Worm (Caenorhabditis elegans): ENCODE data around the gene F45E10.2.
A peak's percentile ranks its signal among the peaks of the same experiment; 100 is the strongest.

Gene F45E10.2

DNA sequence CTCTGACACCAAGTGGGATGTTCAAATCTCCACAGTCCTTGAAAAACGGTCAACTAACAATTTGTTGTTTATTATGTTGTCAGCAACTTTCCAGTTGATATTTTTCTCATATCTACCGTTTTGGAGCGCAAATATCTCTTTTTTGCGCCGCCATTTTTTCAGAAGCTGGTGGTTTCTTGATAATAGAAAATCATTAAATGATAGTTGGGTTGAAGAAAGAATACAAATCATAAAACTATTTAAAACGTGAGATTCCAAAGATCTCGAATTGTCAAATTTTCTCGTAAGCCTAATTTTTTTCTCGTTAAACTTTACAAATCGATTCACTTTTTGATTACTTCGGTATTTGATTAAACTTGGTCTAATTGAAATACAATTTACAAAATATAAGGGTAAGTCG, 37.3 kb upstream of the F45E10.2 start, which contains the start of gene rpl-42:
rpl-42 (plus strand) TSS at position 301 of the 400 bp plus-strand sequence.
- TF ChIP-seq dve-1 (tag; optimal IDR thresholded peaks at IDR 0.05) (no peak), nhr-232 (tag; optimal IDR thresholded peaks at IDR 0.05) (no peak), hlh-8 (tag; optimal IDR thresholded peaks at IDR 0.05) (no peak), unc-86 (tag; optimal IDR thresholded peaks at IDR 0.05) (no peak), ceh-6 (GFP tag; optimal IDR thresholded peaks at IDR 0.05) (no peak), ceh-22 (tag; optimal IDR thresholded peaks at IDR 0.05) (no peak), sox-2 (GFP tag; IDR thresholded peaks at IDR 0.05) (no peak), ceh-19 (GFP tag; optimal IDR thresholded peaks at IDR 0.05) (no peak), pha-4 (tag; optimal IDR thresholded peaks at IDR 0.05) (no peak), ttx-3 (tag; optimal IDR thresholded peaks at IDR 0.05) (no peak), elt-2 (tag; optimal IDR thresholded peaks at IDR 0.05) (no peak), ceh-48 (tag; optimal IDR thresholded peaks at IDR 0.05) (no peak), T23F11.4 (GFP tag; optimal IDR thresholded peaks at IDR 0.05) (no peak), nhr-11 (tag; optimal IDR thresholded peaks at IDR 0.05) (no peak), pqm-1 (tag; optimal IDR thresholded peaks at IDR 0.05) (no peak), hlh-13 (GFP tag; optimal IDR thresholded peaks at IDR 0.05) (no peak)

DNA sequence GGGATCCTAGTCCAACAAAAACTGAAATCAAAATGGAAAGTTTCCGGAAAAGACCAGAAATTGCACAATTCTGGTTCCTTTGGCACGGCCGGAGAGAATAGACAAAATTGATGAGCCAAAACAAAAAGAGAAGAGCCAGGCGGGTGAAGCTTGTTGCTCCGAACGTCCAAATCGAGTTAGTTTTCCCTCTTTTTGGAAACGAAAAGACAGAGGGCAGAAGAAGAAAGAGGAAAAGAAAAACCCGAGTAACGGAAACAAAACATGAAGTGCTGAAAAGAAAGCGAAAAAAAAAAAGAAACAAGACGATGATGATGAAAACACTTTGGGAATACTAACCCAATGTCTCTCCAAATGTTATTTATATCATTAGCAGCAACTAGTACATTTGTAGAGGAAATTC, 36.5 kb upstream of the F45E10.2 start:
- TF ChIP-seq pag-3 (tag; optimal IDR thresholded peaks at IDR 0.05; ENCODE audit: borderline replicate concordance) = no peak
- TF ChIP-seq ceh-14 (tag; optimal IDR thresholded peaks at IDR 0.05) = no peak
- peak; percentile 37 for TF ChIP-seq fkh-10 (GFP tag; optimal IDR thresholded peaks at IDR 0.05)
- TF ChIP-seq unc-42 (tag; optimal IDR thresholded peaks at IDR 0.05) = peak; percentile 91
- no peak for TF ChIP-seq tbx-7 (tag; optimal IDR thresholded peaks at IDR 0.05)
- TF ChIP-seq ceh-24 (tag; optimal IDR thresholded peaks at IDR 0.05) = no peak
- no peak for TF ChIP-seq T23F11.4 (GFP tag; optimal IDR thresholded peaks at IDR 0.05)
- TF ChIP-seq hlh-15 (tag; optimal IDR thresholded peaks at IDR 0.05) = no peak
- no peak for TF ChIP-seq fkh-6 (tag; optimal IDR thresholded peaks at IDR 0.05)
- TF ChIP-seq nfya-1 (tag; optimal IDR thresholded peaks at IDR 0.05) = no peak

DNA sequence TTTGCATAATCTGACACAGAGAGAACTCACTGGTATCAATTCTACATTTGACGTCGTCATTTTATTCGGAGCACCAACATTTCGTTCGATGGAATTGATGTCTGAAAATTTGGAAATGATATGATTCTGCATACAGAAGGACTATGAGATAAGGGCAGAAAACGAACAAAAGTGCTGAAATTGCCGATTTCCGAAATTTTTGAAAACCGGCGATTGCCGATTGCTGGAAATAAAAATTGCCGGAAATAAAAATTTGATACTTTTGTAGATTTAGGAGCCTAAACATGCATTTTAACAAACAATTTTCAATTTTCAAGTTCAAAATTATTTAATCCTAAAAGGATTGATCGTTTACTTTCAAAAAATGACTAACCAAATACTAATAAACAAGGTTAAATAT, 34.2 kb upstream of the F45E10.2 start, which contains the start of gene unc-53:
unc-53 (minus strand) TSS at position 101 of the 400 bp plus-strand sequence.
- TF ChIP-seq unc-3 (GFP tag; conservative IDR thresholded peaks at IDR 0.05) (no peak), unc-3 (tag; optimal IDR thresholded peaks at IDR 0.05) (no peak), hlh-6 (tag; optimal IDR thresholded peaks at IDR 0.05) (no peak), nfya-1 (tag; optimal IDR thresholded peaks at IDR 0.05) (no peak), ceh-6 (GFP tag; optimal IDR thresholded peaks at IDR 0.05) (no peak), ceh-45 (GFP tag; IDR thresholded peaks at IDR 0.05) (no peak), eyg-1 (tag; optimal IDR thresholded peaks at IDR 0.05) (no peak), ceh-48 (tag; optimal IDR thresholded peaks at IDR 0.05) (no peak), nhr-232 (tag; optimal IDR thresholded peaks at IDR 0.05) (no peak)

DNA sequence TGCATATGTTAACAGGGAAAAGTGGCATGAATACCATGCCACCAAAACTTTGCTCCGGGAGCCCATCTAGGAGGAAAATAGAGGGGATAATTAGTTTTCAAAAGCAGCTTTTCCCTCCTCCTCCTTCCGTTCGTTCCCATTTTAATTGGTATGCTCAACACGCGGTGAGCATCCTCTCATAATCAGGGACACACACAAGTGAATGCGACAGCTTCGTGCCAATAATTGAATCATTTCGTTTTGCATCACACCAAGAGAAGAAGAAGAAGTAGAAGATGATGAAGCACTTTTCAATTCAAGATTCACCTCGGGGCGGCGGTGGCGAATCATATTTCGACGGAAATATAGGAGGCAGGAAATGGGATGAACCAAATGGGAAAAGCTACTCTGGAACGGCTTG, 33.0 kb upstream of the F45E10.2 start:
- TF ChIP-seq dve-1 (tag; optimal IDR thresholded peaks at IDR 0.05) (no peak), nhr-11 (tag; optimal IDR thresholded peaks at IDR 0.05) (no peak), pqm-1 (tag; optimal IDR thresholded peaks at IDR 0.05) (no peak), ceh-19 (GFP tag; optimal IDR thresholded peaks at IDR 0.05) (no peak), ceh-6 (GFP tag; optimal IDR thresholded peaks at IDR 0.05) (peak; percentile 0), ceh-31 (tag; optimal IDR thresholded peaks at IDR 0.05) (peak; percentile 5), sdc-2 (tag; optimal IDR thresholded peaks at IDR 0.05) (no peak), nhr-232 (tag; optimal IDR thresholded peaks at IDR 0.05) (no peak), lim-6 (tag; optimal IDR thresholded peaks at IDR 0.05) (no peak), unc-42 (tag; optimal IDR thresholded peaks at IDR 0.05) (peak; percentile 97)

DNA sequence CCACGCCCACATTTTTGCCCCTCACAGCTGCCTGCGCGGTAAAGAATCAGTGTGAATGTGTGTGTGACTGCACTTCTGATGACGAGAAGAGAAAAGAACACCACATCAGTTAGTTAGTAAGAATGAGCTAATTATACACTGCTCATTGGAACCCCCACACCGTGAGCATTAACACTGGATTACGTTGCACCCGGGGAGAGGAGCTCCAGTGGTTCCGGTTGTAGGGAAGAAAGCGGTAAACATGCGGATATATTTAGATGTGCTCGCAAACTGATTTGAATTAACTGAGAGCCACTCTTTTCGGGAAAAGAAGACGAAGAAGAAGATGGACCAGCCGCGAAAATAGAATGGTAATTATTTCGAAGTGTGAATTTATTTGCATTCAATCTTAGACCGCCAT, 31.6 kb upstream of the F45E10.2 start:
- TF ChIP-seq unc-42 (tag; optimal IDR thresholded peaks at IDR 0.05) = peak; percentile 77
- peak; percentile 18 for TF ChIP-seq ceh-31 (tag; optimal IDR thresholded peaks at IDR 0.05)
- no peak for TF ChIP-seq zip-5 (tag; optimal IDR thresholded peaks at IDR 0.05)
- no peak for TF ChIP-seq ets-4 (tag; optimal IDR thresholded peaks at IDR 0.05)

All from whole organism, late embryonic.